Fruit fly (Drosophila melanogaster) whole organism, embryonic: Measurements from ENCODE around the gene Invadolysin.
A peak's percentile ranks its signal among the peaks of the same experiment; 100 is the strongest.

ENCODE experiments used
- Abd-B ChIP-seq: fragments of 200-800 bp; sonication (Bioruptor generic); optimal IDR thresholded peaks from 2 replicates; lab custom pipeline; 2018; ENCODE audit warnings: missing biosample characterization, mild to moderate bottlenecking, missing genetic modification characterization, moderate library complexity
- CG10209 ChIP-seq: fragments of 200-800 bp; sonication (Bioruptor generic); optimal IDR thresholded peaks from 3 replicates; lab custom pipeline; 2017; ENCODE audit warnings: missing biosample characterization, mild to moderate bottlenecking, missing genetic modification characterization, missing genetic modification reagents
- CG12071 ChIP-seq: fragments of 200-800 bp; sonication (Bioruptor generic); optimal IDR thresholded peaks from 3 replicates; lab custom pipeline; 2018; ENCODE audit warnings: missing biosample characterization, mild to moderate bottlenecking, missing genetic modification characterization
- CG12155 ChIP-seq: fragments of 200-800 bp; sonication (Bioruptor generic); optimal IDR thresholded peaks from 3 replicates; lab custom pipeline; 2016; ENCODE audit warnings: missing biosample characterization, missing genetic modification characterization
- CG12744 ChIP-seq: fragments of 200-800 bp; sonication (Bioruptor generic); optimal IDR thresholded peaks from 2 replicates; lab custom pipeline; 2016; ENCODE audit warnings: missing biosample characterization, missing genetic modification characterization
- CG13624 ChIP-seq: fragments of 200-800 bp; sonication (Bioruptor generic); optimal IDR thresholded peaks from 2 replicates; lab custom pipeline; 2016; ENCODE audit warnings: missing biosample characterization, missing genetic modification characterization
- CG1529 ChIP-seq: fragments of 200-800 bp; sonication (Bioruptor generic); optimal IDR thresholded peaks from 3 replicates; lab custom pipeline; 2018; ENCODE audit warnings: missing biosample characterization, missing genetic modification characterization
- CG15514 ChIP-seq: fragments of 200-800 bp; sonication (Bioruptor generic); optimal IDR thresholded peaks from 3 replicates; lab custom pipeline; 2017; ENCODE audit warnings: missing biosample characterization, missing genetic modification characterization, mild to moderate bottlenecking, moderate library complexity, missing genetic modification reagents
- CG17912 ChIP-seq: fragments of 200-800 bp; sonication (Bioruptor generic); optimal IDR thresholded peaks from 2 replicates; lab custom pipeline; 2018; ENCODE audit warnings: missing biosample characterization, mild to moderate bottlenecking, missing genetic modification characterization
- CG33557 ChIP-seq: fragments of 200-800 bp; sonication (Bioruptor generic); optimal IDR thresholded peaks from 2 replicates; lab custom pipeline; 2019; ENCODE audit warnings: missing biosample characterization, mild to moderate bottlenecking, missing genetic modification characterization, moderate library complexity
- CG3407 ChIP-seq: fragments of 200-800 bp; sonication (Bioruptor generic); optimal IDR thresholded peaks from 2 replicates; lab custom pipeline; 2018; ENCODE audit warnings: missing biosample characterization, mild to moderate bottlenecking, missing genetic modification characterization
- CG4617 ChIP-seq: fragments of 200-800 bp; sonication (Bioruptor generic); optimal IDR thresholded peaks from 3 replicates; lab custom pipeline; 2016; ENCODE audit warnings: missing biosample characterization, missing genetic modification characterization, borderline replicate concordance
- CG7745 ChIP-seq: fragments of 200-800 bp; sonication (Bioruptor generic); optimal IDR thresholded peaks from 2 replicates; lab custom pipeline; 2018; ENCODE audit warnings: missing biosample characterization, mild to moderate bottlenecking, missing genetic modification characterization, moderate library complexity
- CG8281 ChIP-seq: fragments of 200-800 bp; sonication (Bioruptor generic); optimal IDR thresholded peaks from 2 replicates; lab custom pipeline; 2018; ENCODE audit warnings: missing biosample characterization, mild to moderate bottlenecking, missing genetic modification characterization, moderate library complexity
- CoRest ChIP-seq: fragments of 200-800 bp; sonication (Bioruptor generic); optimal IDR thresholded peaks from 3 replicates; lab custom pipeline; 2018; ENCODE audit warnings: missing biosample characterization, mild to moderate bottlenecking, missing genetic modification characterization, moderate library complexity
- D ChIP-seq, 2 experiments: fragments of 200-800 bp in 1 of 2; fragments of >200 bp in 1 of 2; sonication (Bioruptor generic) in 1 of 2; optimal IDR thresholded peaks; 2 replicates in 1 of 2; 3 replicates in 1 of 2; lab custom pipeline; 2017; ENCODE audit warnings: mild to moderate bottlenecking in 1 of 2, missing biosample characterization in 1 of 2, missing genetic modification characterization in 1 of 2, missing genetic modification reagents in 1 of 2
- Dp ChIP-seq: fragments of 200-800 bp; sonication (Bioruptor generic); optimal IDR thresholded peaks from 2 replicates; lab custom pipeline; 2018; ENCODE audit warnings: missing biosample characterization, mild to moderate bottlenecking, missing genetic modification characterization, moderate library complexity
- Drgx ChIP-seq: fragments of 200-800 bp; sonication (Bioruptor generic); IDR thresholded peaks from 2 replicates; pipeline ENCODE4 v1.3.6; 2022; ENCODE audit warnings: missing biosample characterization, missing genetic modification characterization
- Fer1 ChIP-seq: fragments of 200-800 bp; sonication (Bioruptor generic); optimal IDR thresholded peaks from 2 replicates; lab custom pipeline; 2017; ENCODE audit warnings: missing biosample characterization, mild to moderate bottlenecking, missing genetic modification characterization
- Fer2 ChIP-seq: fragments of 200-800 bp; sonication (Bioruptor generic); optimal IDR thresholded peaks from 2 replicates; lab custom pipeline; 2018; ENCODE audit warnings: missing biosample characterization, mild to moderate bottlenecking, missing genetic modification characterization, moderate library complexity
- Gsc ChIP-seq: fragments of 200-800 bp; sonication (Bioruptor generic); IDR thresholded peaks from 2 replicates; pipeline ENCODE4 v1.3.6; 2022; ENCODE audit warnings: missing biosample characterization, missing genetic modification characterization
- Hr39 ChIP-seq: fragments of >200 bp; optimal IDR thresholded peaks from 2 replicates; lab custom pipeline; 2017
- MBD-R2 ChIP-seq: fragments of 200-800 bp; sonication (Bioruptor generic); IDR thresholded peaks from 2 replicates; pipeline ENCODE4 v1.3.6; 2022; ENCODE audit warnings: missing biosample characterization, missing genetic modification characterization
- Mad ChIP-seq: fragments of 200-800 bp; sonication (Bioruptor generic); optimal IDR thresholded peaks from 2 replicates; lab custom pipeline; 2016; ENCODE audit warnings: missing biosample characterization, missing genetic modification characterization
- Med ChIP-seq: fragments of 200-800 bp; sonication (Bioruptor generic); peaks from one replicate; lab custom pipeline; 2016; ENCODE audit warnings: missing biosample characterization, missing genetic modification characterization, mild to moderate bottlenecking, inconsistent platforms, moderate library complexity
- Meics ChIP-seq: fragments of 200-800 bp; sonication (Bioruptor generic); optimal IDR thresholded peaks from 2 replicates; lab custom pipeline; 2017; ENCODE audit warnings: missing biosample characterization, mild to moderate bottlenecking, missing genetic modification characterization
- Nf-YC ChIP-seq: fragments of 200-800 bp; optimal IDR thresholded peaks from 3 replicates; lab custom pipeline; 2019; ENCODE audit warnings: missing biosample characterization, mild to moderate bottlenecking, missing genetic modification characterization, moderate library complexity
- Opbp ChIP-seq: fragments of 200-800 bp; sonication (Bioruptor generic); IDR thresholded peaks from 3 replicates; pipeline ENCODE4 v1.3.6; 2022; ENCODE audit warnings: missing biosample characterization, missing genetic modification characterization; ENCODE audit not compliant: partially characterized antibody
- Scr ChIP-seq: fragments of 200-800 bp; sonication (Bioruptor generic); IDR thresholded peaks from 2 replicates; pipeline ENCODE4 v1.3.6; 2022; ENCODE audit warnings: missing biosample characterization, missing genetic modification characterization; ENCODE audit not compliant: partially characterized antibody
- Six4 ChIP-seq: fragments of 200-800 bp; sonication (Bioruptor generic); optimal IDR thresholded peaks from 2 replicates; lab custom pipeline; 2016; ENCODE audit warnings: missing biosample characterization, missing genetic modification characterization
- Trl ChIP-seq, 3 experiments: fragments of >200 bp in 2 of 3; fragments of 200-800 bp in 1 of 3; sonication (Bioruptor generic) in 1 of 3; optimal IDR thresholded peaks; 2 replicates in 1 of 3; 3 replicates in 2 of 3; lab custom pipeline; 2016 to 2017; ENCODE audit warnings: missing biosample characterization in 1 of 3, missing genetic modification characterization in 1 of 3
- ac ChIP-seq: fragments of 200-800 bp; sonication (Bioruptor generic); optimal IDR thresholded peaks from 3 replicates; lab custom pipeline; 2017; ENCODE audit warnings: missing biosample characterization, mild to moderate bottlenecking, missing genetic modification characterization
- ci ChIP-seq: fragments of 200-800 bp; sonication (Bioruptor generic); IDR thresholded peaks from 3 replicates; pipeline ENCODE4 v1.3.6; 2022; ENCODE audit warnings: missing biosample characterization, missing genetic modification characterization
- ewg ChIP-seq: fragments of 200-800 bp; sonication (Bioruptor generic); optimal IDR thresholded peaks from 3 replicates; lab custom pipeline; 2017; ENCODE audit warnings: mild to moderate bottlenecking, missing biosample characterization, missing genetic modification reagents, missing genetic modification characterization
- fd102C ChIP-seq: fragments of 200-800 bp; sonication (Bioruptor generic); optimal IDR thresholded peaks from 2 replicates; lab custom pipeline; 2018; ENCODE audit warnings: missing biosample characterization, mild to moderate bottlenecking, missing genetic modification characterization, moderate library complexity
- fru ChIP-seq: fragments of >200 bp; optimal IDR thresholded peaks from 2 replicates; lab custom pipeline; 2017
- ftz-f1 ChIP-seq: fragments of 200-800 bp; sonication (Bioruptor generic); optimal IDR thresholded peaks from 2 replicates; lab custom pipeline; 2016; ENCODE audit warnings: missing biosample characterization, missing genetic modification characterization
- gsb ChIP-seq: fragments of 200-800 bp; sonication (Bioruptor generic); IDR thresholded peaks from 2 replicates; pipeline ENCODE4 v1.3.6; 2022; ENCODE audit warnings: missing biosample characterization, missing genetic modification characterization
- jumu ChIP-seq: fragments of 200-800 bp; sonication (Bioruptor generic); optimal IDR thresholded peaks from 3 replicates; lab custom pipeline; 2016; ENCODE audit warnings: missing biosample characterization, missing genetic modification characterization
- oc ChIP-seq: fragments of 200-800 bp; sonication (Bioruptor generic); optimal IDR thresholded peaks from 2 replicates; lab custom pipeline; 2018; ENCODE audit warnings: missing biosample characterization, mild to moderate bottlenecking, missing genetic modification characterization, moderate library complexity
- org-1 ChIP-seq: fragments of 200-800 bp; sonication (Bioruptor generic); optimal IDR thresholded peaks from 2 replicates; lab custom pipeline; 2017; ENCODE audit warnings: missing biosample characterization, missing genetic modification characterization
- p53 ChIP-seq: fragments of 200-800 bp; sonication (Bioruptor generic); optimal IDR thresholded peaks from 2 replicates; lab custom pipeline; 2016; ENCODE audit warnings: missing biosample characterization, missing genetic modification characterization
- psq ChIP-seq: fragments of 200-800 bp; sonication (Bioruptor generic); optimal IDR thresholded peaks from 2 replicates; lab custom pipeline; 2017; ENCODE audit warnings: missing biosample characterization, missing genetic modification characterization
- rib ChIP-seq: fragments of 200-800 bp; sonication (Bioruptor generic); IDR thresholded peaks from 2 replicates; pipeline ENCODE4 v1.3.6; 2022; ENCODE audit warnings: missing biosample characterization, missing genetic modification characterization
- sim ChIP-seq: fragments of 200-800 bp; sonication (Bioruptor generic); IDR thresholded peaks from 2 replicates; pipeline ENCODE4 v1.3.6; 2022; ENCODE audit warnings: missing biosample characterization, missing genetic modification characterization
- slbo ChIP-seq: fragments of 200-800 bp; sonication (Bioruptor generic); IDR thresholded peaks from 2 replicates; pipeline ENCODE4 v1.3.6; 2022; ENCODE audit warnings: missing biosample characterization, missing genetic modification characterization
- tap ChIP-seq: fragments of 200-800 bp; optimal IDR thresholded peaks from 3 replicates; lab custom pipeline; 2019; ENCODE audit warnings: missing biosample characterization, mild to moderate bottlenecking, missing genetic modification characterization, moderate library complexity
- usp ChIP-seq: fragments of >200 bp; optimal IDR thresholded peaks from 2 replicates; lab custom pipeline; 2017; ENCODE audit warnings: missing biosample characterization, missing genetic modification characterization
- wdn ChIP-seq: fragments of 200-800 bp; sonication (Bioruptor generic); IDR thresholded peaks from 2 replicates; pipeline ENCODE4 v1.3.6; 2022; ENCODE audit warnings: missing biosample characterization, missing genetic modification characterization
- wek ChIP-seq: fragments of 200-800 bp; sonication (Bioruptor generic); optimal IDR thresholded peaks from 3 replicates; lab custom pipeline; 2018; ENCODE audit warnings: missing biosample characterization, mild to moderate bottlenecking, missing genetic modification characterization, moderate library complexity
- zfh2 ChIP-seq: fragments of 200-800 bp; sonication (Bioruptor generic); optimal IDR thresholded peaks from 2 replicates; lab custom pipeline; 2016; ENCODE audit warnings: missing biosample characterization, missing genetic modification characterization

Gene Invadolysin

dm6 chr3R:10189520-10189919 is 45.1 kb downstream of the Invadolysin start, which contains the start of gene CG12814 (continued):
- no peak for TF ChIP-seq Mad (GFP tag; lab: Kevin White, UChicago)
- TF ChIP-seq org-1 (GFP tag; lab: Kevin White, UChicago), result no peak
- peak; percentile 62 for TF ChIP-seq Drgx (GFP tag; lab: Robert Waterston, UW)
- no peak for TF ChIP-seq ewg
- TF ChIP-seq tap (tag; lab: Kevin White, UChicago), result no peak
- no peak for TF ChIP-seq gsb (GFP tag; lab: Robert Waterston, UW)
- no peak for TF ChIP-seq jumu (GFP tag; lab: Kevin White, UChicago)
- no peak for TF ChIP-seq Six4 (GFP tag; lab: Kevin White, UChicago)
- TF ChIP-seq zfh2 (GFP tag; lab: Kevin White, UChicago), result no peak
- TF ChIP-seq Meics, result no peak
- TF ChIP-seq Abd-B (GFP tag; lab: Kevin White, UChicago), result no peak
- TF ChIP-seq Fer2 (tag; lab: Kevin White, UChicago), result no peak
- no peak for TF ChIP-seq CG7745 (tag; lab: Kevin White, UChicago)
- TF ChIP-seq MBD-R2 (GFP tag; lab: Robert Waterston, UW), result no peak
- no peak for TF ChIP-seq CG3407 (GFP tag; lab: Kevin White, UChicago)
- TF ChIP-seq CG8281 (tag; lab: Kevin White, UChicago), result no peak
- no peak for TF ChIP-seq slbo (GFP tag; lab: Robert Waterston, UW)
- TF ChIP-seq CG17912 (GFP tag; lab: Kevin White, UChicago), result no peak
- no peak for TF ChIP-seq Hr39 (lab: Kevin White, UChicago)
- TF ChIP-seq Nf-YC (tag; lab: Kevin White, UChicago), result no peak
- TF ChIP-seq ci, result 0 out of 3 replicates have a peak, but pooled peaks have one; percentile 27
- TF ChIP-seq Opbp (GFP tag; lab: Robert Waterston, UW), result no peak
- TF ChIP-seq psq (GFP tag; lab: Kevin White, UChicago), result peak; percentile 98
- no peak for TF ChIP-seq ftz-f1
- no peak for TF ChIP-seq CG10209 (GFP tag; lab: Kevin White, UChicago)
- TF ChIP-seq CG13624 (GFP tag; lab: Kevin White, UChicago), result peak; percentile 7
- TF ChIP-seq fd102C (GFP tag; lab: Kevin White, UChicago), result no peak
- TF ChIP-seq wdn (GFP tag; lab: Robert Waterston, UW), result no peak
- TF ChIP-seq Fer1, result no peak
- no peak for TF ChIP-seq CG4617 (GFP tag; lab: Kevin White, UChicago)
- peak; percentile 81 for TF ChIP-seq Dp (GFP tag; lab: Kevin White, UChicago)
- TF ChIP-seq CoRest, result no peak
- no peak for TF ChIP-seq wek (GFP tag; lab: Kevin White, UChicago)
- TF ChIP-seq ac (GFP tag; lab: Kevin White, UChicago), result no peak
- no peak for TF ChIP-seq CG1529
- no peak for TF ChIP-seq usp
- no peak for TF ChIP-seq p53 (GFP tag; lab: Kevin White, UChicago)
- no peak for TF ChIP-seq sim (GFP tag; lab: Robert Waterston, UW)
- peak; percentile 14 for TF ChIP-seq oc (tag; lab: Kevin White, UChicago)
- TF ChIP-seq CG12744 (GFP tag; lab: Kevin White, UChicago), result no peak
- no peak for TF ChIP-seq CG12071 (GFP tag; lab: Kevin White, UChicago)
- TF ChIP-seq CG12155, result no peak
- TF ChIP-seq Trl (optimal IDR thresholded peaks at IDR 0.05; lab: Kevin White, UChicago), result peak; percentile 55 to 78
- peak; percentile 20 for TF ChIP-seq Trl (GFP tag; optimal IDR thresholded peaks at IDR 0.05; lab: Kevin White, UChicago)
- TF ChIP-seq rib (GFP tag; lab: Robert Waterston, UW), result no peak
- no peak for TF ChIP-seq Gsc (GFP tag; lab: Robert Waterston, UW)
- no peak for TF ChIP-seq CG15514 (GFP tag; lab: Kevin White, UChicago)
- no peak for TF ChIP-seq CG33557 (GFP tag; lab: Kevin White, UChicago)
- peak; percentile 24; the same call in 1 of the 2 replicates for TF ChIP-seq Scr
- TF ChIP-seq fru, result no peak
- no peak for TF ChIP-seq D (optimal IDR thresholded peaks at IDR 0.05; lab: Kevin White, UChicago)
- no peak for TF ChIP-seq D (GFP tag; optimal IDR thresholded peaks at IDR 0.05; lab: Kevin White, UChicago)
- peak; percentile 36 for TF ChIP-seq Med (GFP tag; lab: Kevin White, UChicago)
